Worm (Caenorhabditis elegans) whole organism, L1 larva: Measurements from ENCODE around the gene nlp-18.

Experiments used
- alr-1 ChIP-seq: fragments of 200-800 bp; sonication (Bioruptor generic); optimal IDR thresholded peaks from 2 replicates; lab custom pipeline; 2018; ENCODE audit warnings: borderline replicate concordance, mild to moderate bottlenecking, missing genetic modification characterization, missing compliant biosample characterization
- ama-1 ChIP-seq: fragments of 150-350 bp; optimal IDR thresholded peaks from 2 replicates; lab custom pipeline; 2014
- hlh-17 ChIP-seq: fragments of 200-800 bp; sonication (Bioruptor generic); optimal IDR thresholded peaks from 2 replicates; lab custom pipeline; 2018; ENCODE audit warnings: missing genetic modification characterization, mild to moderate bottlenecking, missing compliant biosample characterization, moderate library complexity, borderline replicate concordance
- lin-13 ChIP-seq: fragments of 150-350 bp; optimal IDR thresholded peaks from 2 replicates; lab custom pipeline; 2014; ENCODE audit warnings: missing biosample characterization, missing genetic modification reagents, missing genetic modification characterization
- lin-14 ChIP-seq: fragments of 200-800 bp; sonication (Bioruptor generic); optimal IDR thresholded peaks from 2 replicates; lab custom pipeline; 2018; ENCODE audit warnings: mild to moderate bottlenecking, missing genetic modification characterization, moderate library complexity, missing compliant biosample characterization
- lin-15B ChIP-seq: fragments of 150-350 bp; sonication (generic microtip); optimal IDR thresholded peaks from 3 replicates; lab custom pipeline; 2014; ENCODE audit warnings: missing biosample characterization, missing genetic modification characterization
- lir-3 ChIP-seq: sonication (generic microtip); optimal IDR thresholded peaks from 2 replicates; lab custom pipeline; 2016; ENCODE audit warnings: mild to moderate bottlenecking, missing genetic modification characterization, moderate library complexity, missing compliant biosample characterization; ENCODE audit not compliant: poor library complexity
- lsy-2 ChIP-seq, 2 experiments: fragments of 150-350 bp; optimal IDR thresholded peaks; 2 replicates each; lab custom pipeline; 2014; ENCODE audit warnings: missing biosample characterization in 2 of 2, missing genetic modification characterization in 2 of 2
- mdl-1 ChIP-seq, 2 experiments: fragments of 150-350 bp; optimal IDR thresholded peaks; 2 replicates each; lab custom pipeline; 2014 to 2017; ENCODE audit warnings: missing biosample characterization in 2 of 2, missing genetic modification characterization in 2 of 2, inconsistent platforms in 1 of 2
- pqm-1 ChIP-seq: sonication (generic microtip); optimal IDR thresholded peaks from 3 replicates; lab custom pipeline; 2017; ENCODE audit warnings: missing biosample characterization, missing genetic modification characterization
- snpc-4 ChIP-seq: fragments of 150-350 bp; optimal IDR thresholded peaks from 2 replicates; lab custom pipeline; 2014; ENCODE audit warnings: missing biosample characterization, missing genetic modification characterization
- tlp-1 ChIP-seq: fragments of 150-350 bp; optimal IDR thresholded peaks from 2 replicates; lab custom pipeline; 2014; ENCODE audit warnings: missing biosample characterization, missing genetic modification characterization
- unc-130 ChIP-seq: fragments of 150-350 bp; optimal IDR thresholded peaks from 2 replicates; lab custom pipeline; 2017; ENCODE audit warnings: missing biosample characterization, missing genetic modification characterization, inconsistent platforms
- xbp-1 ChIP-seq: sonication (generic microtip); optimal IDR thresholded peaks from 2 replicates; lab custom pipeline; 2016; ENCODE audit warnings: missing genetic modification characterization, missing compliant biosample characterization

ce11 chrII:11015734-11016133, 14.5 kb downstream of the nlp-18 start:
- TF ChIP-seq lsy-2 (tag; optimal IDR thresholded peaks at IDR 0.05; lab: Kevin White, UChicago) (no peak), lir-3 (tag; lab: Kevin White, UChicago) (no peak), ama-1 (lab: Kevin White, UChicago) (no peak), alr-1 (tag; lab: Kevin White, UChicago) (no peak), unc-130 (tag; lab: Kevin White, UChicago) (no peak), lin-15B (tag; lab: Kevin White, UChicago) (no peak), lin-13 (GFP tag; lab: Kevin White, UChicago) (no peak), mdl-1 (tag; optimal IDR thresholded peaks at IDR 0.05; lab: Kevin White, UChicago) (no peak), snpc-4 (tag; lab: Kevin White, UChicago) (no peak), lin-14 (GFP tag; lab: Kevin White, UChicago) (no peak), pqm-1 (no peak), xbp-1 (tag; lab: Kevin White, UChicago) (no peak), tlp-1 (tag; lab: Kevin White, UChicago) (no peak), hlh-17 (no peak)
